Worm (Caenorhabditis elegans): ENCODE results near the gene gob-1.

ce11 chrX:15536017-15536416 lies 42.6 kb downstream of the gob-1 start:
- TF ChIP-seq ama-1 (optimal IDR thresholded peaks at IDR 0.05) (no peak), fkh-10 (GFP tag; optimal IDR thresholded peaks at IDR 0.05) (no peak), nhr-19 (GFP tag; conservative IDR thresholded peaks at IDR 0.05) (no peak), elt-2 (tag; optimal IDR thresholded peaks at IDR 0.05) (no peak), aly-2 (tag; optimal IDR thresholded peaks at IDR 0.05) (no peak), mdl-1 (tag; optimal IDR thresholded peaks at IDR 0.05) (no peak), pag-3 (tag; optimal IDR thresholded peaks at IDR 0.05; ENCODE audit: borderline replicate concordance, insufficient read depth) (no peak), nhr-11 (tag; optimal IDR thresholded peaks at IDR 0.05) (peak; percentile 7), nhr-76 (tag; optimal IDR thresholded peaks at IDR 0.05) (no peak), C04F5.9 (tag; optimal IDR thresholded peaks at IDR 0.05) (no peak), tbx-2 (tag; optimal IDR thresholded peaks at IDR 0.05) (no peak)

All from whole organism, L1 larva.